Worm (Caenorhabditis elegans) whole organism, L4 larva: ENCODE measurements around the gene ttr-33.

ENCODE experiments used
- D1046.2 ChIP-seq: fragments of 200-800 bp; sonication (Bioruptor generic); IDR thresholded peaks from 2 replicates; pipeline ENCODE4 v1.3.6; 2022; ENCODE audit warnings: missing genetic modification characterization, missing compliant biosample characterization
- F26F4.8 ChIP-seq: fragments of 200-800 bp; sonication (Bioruptor generic); conservative IDR thresholded peaks from 2 replicates; pipeline ENCODE4 v1.3.6; 2022; ENCODE audit warnings: missing genetic modification characterization, missing compliant biosample characterization
- F37D6.2 ChIP-seq: sonication (generic microtip); optimal IDR thresholded peaks from 2 replicates; lab custom pipeline; 2016; ENCODE audit warnings: mild to moderate bottlenecking, missing genetic modification characterization, missing compliant biosample characterization
- F49E8.2 ChIP-seq: sonication (generic microtip); optimal IDR thresholded peaks from 2 replicates; lab custom pipeline; 2016; ENCODE audit warnings: missing compliant biosample characterization, mild to moderate bottlenecking, missing genetic modification characterization, borderline replicate concordance
- Y48G9A.11 ChIP-seq: fragments of 200-800 bp; sonication (Bioruptor generic); IDR thresholded peaks from 2 replicates; pipeline ENCODE4 v1.3.6; 2022; ENCODE audit warnings: missing genetic modification reagents, missing genetic modification characterization, missing compliant biosample characterization
- aha-1 ChIP-seq: fragments of 150-350 bp; peaks from one replicate; lab custom pipeline; 2014; ENCODE audit warnings: missing biosample characterization, missing genetic modification characterization
- ama-1 ChIP-seq: fragments of 150-350 bp; optimal IDR thresholded peaks from 2 replicates; lab custom pipeline; 2014; ENCODE audit warnings: inconsistent platforms, mixed read lengths
- ceh-20 ChIP-seq: fragments of 200-800 bp; sonication (Bioruptor generic); IDR thresholded peaks from 2 replicates; pipeline ENCODE4 v1.3.6; 2022; ENCODE audit warnings: missing genetic modification reagents, missing genetic modification characterization, missing compliant biosample characterization
- ceh-28 ChIP-seq: fragments of 150-350 bp; optimal IDR thresholded peaks from 2 replicates; lab custom pipeline; 2014; ENCODE audit warnings: missing biosample characterization, missing genetic modification reagents, missing genetic modification characterization
- ceh-62 ChIP-seq: sonication (generic microtip); optimal IDR thresholded peaks from 2 replicates; lab custom pipeline; 2017; ENCODE audit warnings: missing biosample characterization, missing genetic modification characterization
- ces-1 ChIP-seq: fragments of 150-350 bp; sonication (generic microtip); optimal IDR thresholded peaks from 4 replicates; lab custom pipeline; 2014; ENCODE audit warnings: missing biosample characterization, missing genetic modification reagents, missing genetic modification characterization
- ctbp-1 ChIP-seq: fragments of 200-800 bp; sonication (Bioruptor generic); IDR thresholded peaks from 2 replicates; pipeline ENCODE4 v1.3.6; 2022; ENCODE audit warnings: missing genetic modification reagents, missing genetic modification characterization, missing compliant biosample characterization
- daf-16 ChIP-seq, 3 experiments: sonication (generic microtip); optimal IDR thresholded peaks; 2 replicates each; lab custom pipeline; 2016 to 2017; ENCODE audit warnings: missing genetic modification characterization in 3 of 3, missing genetic modification reagents in 3 of 3, mild to moderate bottlenecking in 2 of 3, missing compliant biosample characterization in 2 of 3, missing biosample characterization in 1 of 3, moderate library complexity in 1 of 3
- daf-19 ChIP-seq: fragments of 200-800 bp; sonication (Bioruptor generic); conservative IDR thresholded peaks from 2 replicates; pipeline ENCODE4 v1.3.6; 2022; ENCODE audit warnings: missing genetic modification characterization, missing compliant biosample characterization
- dmd-6 ChIP-seq: fragments of 200-800 bp; sonication (Bioruptor generic); IDR thresholded peaks from 2 replicates; pipeline ENCODE4 v1.3.6; 2022; ENCODE audit warnings: missing genetic modification reagents, missing genetic modification characterization, missing compliant biosample characterization
- egl-27 ChIP-seq: sonication (generic microtip); optimal IDR thresholded peaks from 3 replicates; lab custom pipeline; 2017; ENCODE audit warnings: missing biosample characterization, missing genetic modification reagents, missing genetic modification characterization
- fkh-10 ChIP-seq: fragments of 150-350 bp; optimal IDR thresholded peaks from 2 replicates; lab custom pipeline; 2014; ENCODE audit warnings: missing biosample characterization, missing genetic modification reagents, missing genetic modification characterization
- hif-1 ChIP-seq, 2 experiments: sonication (generic microtip); optimal IDR thresholded peaks; 2 replicates each; lab custom pipeline; 2016 to 2017; ENCODE audit warnings: missing compliant biosample characterization in 2 of 2, missing genetic modification characterization in 2 of 2, missing genetic modification reagents in 2 of 2, missing genotype in 2 of 2, mild to moderate bottlenecking in 1 of 2
- hlh-11 ChIP-seq: fragments of 200-800 bp; sonication (Bioruptor generic); optimal IDR thresholded peaks from 2 replicates; lab custom pipeline; 2018; ENCODE audit warnings: mild to moderate bottlenecking, missing genetic modification characterization, missing compliant biosample characterization
- hlh-30 ChIP-seq: sonication (generic microtip); optimal IDR thresholded peaks from 2 replicates; lab custom pipeline; 2017; ENCODE audit warnings: antibody characterized with exemption, mild to moderate bottlenecking, missing genetic modification characterization, missing compliant biosample characterization; ENCODE audit not compliant: insufficient read depth
- hmg-1.1 ChIP-seq: fragments of 200-800 bp; sonication (Bioruptor generic); IDR thresholded peaks from 2 replicates; pipeline ENCODE4 v1.3.6; 2022; ENCODE audit warnings: missing genetic modification reagents, missing genetic modification characterization, missing compliant biosample characterization
- lim-7 ChIP-seq: fragments of 200-800 bp; sonication (Bioruptor generic); IDR thresholded peaks from 2 replicates; pipeline ENCODE4 v1.3.6; 2022; ENCODE audit warnings: missing genetic modification characterization, missing compliant biosample characterization
- lin-38 ChIP-seq: fragments of 200-800 bp; sonication (Bioruptor generic); IDR thresholded peaks from 2 replicates; pipeline ENCODE4 v1.3.6; 2022; ENCODE audit warnings: missing genetic modification reagents, missing genetic modification characterization, missing compliant biosample characterization
- lsy-2 ChIP-seq, 2 experiments: fragments of 150-350 bp in 1 of 2; sonication (generic microtip) in 1 of 2; optimal IDR thresholded peaks; 2 replicates each; lab custom pipeline; 2014 to 2017; ENCODE audit warnings: missing biosample characterization in 2 of 2, missing genetic modification characterization in 2 of 2
- madf-9 ChIP-seq: fragments of 200-800 bp; sonication (Bioruptor generic); conservative IDR thresholded peaks from 2 replicates; pipeline ENCODE4 v1.3.6; 2022; ENCODE audit warnings: missing genetic modification reagents, missing genetic modification characterization, missing compliant biosample characterization
- mdl-1 ChIP-seq, 2 experiments: fragments of 150-350 bp in 1 of 2; sonication (generic microtip) in 1 of 2; optimal IDR thresholded peaks; 2 replicates each; lab custom pipeline; 2014 to 2017; ENCODE audit warnings: missing biosample characterization in 2 of 2, missing genetic modification characterization in 2 of 2
- mep-1 ChIP-seq: fragments of 150-350 bp; sonication (generic microtip); optimal IDR thresholded peaks from 3 replicates; lab custom pipeline; 2014; ENCODE audit warnings: missing biosample characterization, missing genetic modification characterization
- mes-2 ChIP-seq: sonication (generic microtip); optimal IDR thresholded peaks from 2 replicates; lab custom pipeline; 2016; ENCODE audit warnings: missing genotype, mild to moderate bottlenecking, missing genetic modification characterization, missing compliant biosample characterization; ENCODE audit not compliant: poor library complexity, severe bottlenecking
- mxl-3 ChIP-seq: fragments of 200-800 bp; sonication (Bioruptor generic); optimal IDR thresholded peaks from 2 replicates; lab custom pipeline; 2018; ENCODE audit warnings: mild to moderate bottlenecking, missing genetic modification characterization, missing compliant biosample characterization
- nhr-28 ChIP-seq: fragments of 150-350 bp; optimal IDR thresholded peaks from 2 replicates; lab custom pipeline; 2014; ENCODE audit warnings: missing biosample characterization, missing genetic modification characterization
- nhr-41 ChIP-seq: fragments of 200-800 bp; sonication (Bioruptor generic); IDR thresholded peaks from 2 replicates; pipeline ENCODE4 v1.3.6; 2022; ENCODE audit warnings: missing genetic modification reagents, missing genetic modification characterization, missing compliant biosample characterization
- nhr-42 ChIP-seq: fragments of 200-800 bp; sonication (Bioruptor generic); IDR thresholded peaks from 2 replicates; pipeline ENCODE4 v1.3.6; 2022; ENCODE audit warnings: missing genetic modification characterization, missing compliant biosample characterization
- nhr-77 ChIP-seq: fragments of 150-350 bp; optimal IDR thresholded peaks from 2 replicates; lab custom pipeline; 2014; ENCODE audit warnings: missing biosample characterization, missing genetic modification characterization
- php-3 ChIP-seq: fragments of 200-800 bp; sonication (Bioruptor generic); IDR thresholded peaks from 2 replicates; pipeline ENCODE4 v1.3.6; 2022; ENCODE audit warnings: missing genetic modification reagents, missing genetic modification characterization, missing compliant biosample characterization
- saeg-2 ChIP-seq: fragments of 200-800 bp; sonication (Bioruptor generic); IDR thresholded peaks from 2 replicates; pipeline ENCODE4 v1.3.6; 2022; ENCODE audit warnings: missing genetic modification reagents, missing genetic modification characterization, missing compliant biosample characterization
- set-16 ChIP-seq: fragments of 200-800 bp; sonication (Bioruptor generic); IDR thresholded peaks from 2 replicates; pipeline ENCODE4 v1.3.6; 2022; ENCODE audit warnings: missing genetic modification reagents, missing genetic modification characterization, missing compliant biosample characterization
- snpc-1.2 ChIP-seq: fragments of 200-800 bp; sonication (Bioruptor generic); IDR thresholded peaks from 2 replicates; pipeline ENCODE4 v1.3.6; 2022; ENCODE audit warnings: missing genetic modification reagents, missing genetic modification characterization, missing compliant biosample characterization
- spr-3 ChIP-seq: fragments of 200-800 bp; sonication (Bioruptor generic); optimal IDR thresholded peaks from 2 replicates; lab custom pipeline; 2018; ENCODE audit warnings: mild to moderate bottlenecking, missing genetic modification characterization, missing compliant biosample characterization
- unc-62 ChIP-seq, 3 experiments: fragments of 150-350 bp in 1 of 3; sonication (generic microtip); optimal IDR thresholded peaks in 2 of 3; peaks in 1 of 3; 1 replicate in 1 of 3; 2 replicates in 2 of 3; lab custom pipeline; 2014 to 2017; ENCODE audit warnings: missing biosample characterization in 3 of 3, missing genetic modification characterization in 3 of 3, missing genetic modification reagents in 3 of 3, missing genotype in 1 of 3
- vab-7 ChIP-seq: fragments of 200-800 bp; sonication (Bioruptor generic); IDR thresholded peaks from 2 replicates; pipeline ENCODE4 v1.3.6; 2022; ENCODE audit warnings: missing genetic modification reagents, missing genetic modification characterization, missing compliant biosample characterization
- ztf-7 ChIP-seq: fragments of 150-350 bp; optimal IDR thresholded peaks from 2 replicates; lab custom pipeline; 2014; ENCODE audit warnings: missing biosample characterization, missing genetic modification characterization

ttr-33 gene

ce11 chrV:7852078-7852477 lies 14.4 kb upstream of the ttr-33 start:
- TF ChIP-seq dmd-6 (GFP tag; lab: Robert Waterston, UW) = no peak
- TF ChIP-seq F49E8.2 = peak; percentile 9
- no peak for TF ChIP-seq ztf-7
- peak; percentile 84 for TF ChIP-seq aha-1 (tag; lab: Kevin White, UChicago)
- no peak for TF ChIP-seq fkh-10 (GFP tag; lab: Kevin White, UChicago)
- TF ChIP-seq egl-27 (tag; lab: Kevin White, UChicago) = no peak
- no peak for TF ChIP-seq unc-62 (GFP tag; optimal IDR thresholded peaks at IDR 0.05 in 1 of 2; lab: Kevin White, UChicago)
- no peak for TF ChIP-seq unc-62 (tag; optimal IDR thresholded peaks at IDR 0.05; lab: Kevin White, UChicago)
- TF ChIP-seq Y48G9A.11 (GFP tag; lab: Robert Waterston, UW) = no peak
- peak; percentile 36; the same call in 1 of the 2 replicates for TF ChIP-seq lin-38 (GFP tag; lab: Robert Waterston, UW)
- TF ChIP-seq ceh-28 (tag; lab: Kevin White, UChicago) = no peak
- TF ChIP-seq ces-1 (GFP tag; lab: Kevin White, UChicago) = no peak
- no peak for TF ChIP-seq lim-7 (GFP tag; lab: Robert Waterston, UW)
- TF ChIP-seq spr-3 = no peak
- TF ChIP-seq D1046.2 = no peak
- no peak for TF ChIP-seq mdl-1 (tag; optimal IDR thresholded peaks at IDR 0.05; lab: Kevin White, UChicago)
- TF ChIP-seq, all 104 proteins: peak for 3

ce11 chrV:7848251-7848650 lies 10.5 kb upstream of the ttr-33 start:
- TF ChIP-seq madf-9 (GFP tag; lab: Robert Waterston, UW) (0 out of 2 replicates have a peak, but pooled peaks have one; percentile 25), php-3 (GFP tag; lab: Robert Waterston, UW) (peak; percentile 54; the same call in 1 of the 2 replicates), mes-2 (tag; lab: Kevin White, UChicago) (peak; percentile 42), F37D6.2 (tag; lab: Kevin White, UChicago) (no peak), hlh-11 (tag; lab: Kevin White, UChicago) (peak; percentile 86), dmd-6 (GFP tag; lab: Robert Waterston, UW) (peak; percentile 42), lsy-2 (tag; optimal IDR thresholded peaks at IDR 0.05; lab: Kevin White, UChicago) (peak in 1 of 2 experiments; percentile 16), nhr-28 (peak; percentile 43), mxl-3 (GFP tag; lab: Kevin White, UChicago) (peak; percentile 74), mep-1 (peak; percentile 26), hlh-30 (tag; lab: Kevin White, UChicago) (peak; percentile 97), hmg-1.1 (GFP tag; lab: Robert Waterston, UW) (peak; percentile 57), set-16 (peak; percentile 69), nhr-77 (tag; lab: Kevin White, UChicago) (peak; percentile 29), nhr-41 (GFP tag; lab: Robert Waterston, UW) (no peak), spr-3 (no peak), hif-1 (tag; optimal IDR thresholded peaks at IDR 0.05; lab: Kevin White, UChicago) (peak in 1 of 2 experiments; percentile 39), ztf-7 (peak; percentile 30), daf-16 (GFP tag; optimal IDR thresholded peaks at IDR 0.05; lab: Kevin White, UChicago) (no peak), daf-16 (tag; optimal IDR thresholded peaks at IDR 0.05; lab: Kevin White, UChicago) (peak; percentile 32), ceh-62 (no peak), ceh-20 (GFP tag; lab: Robert Waterston, UW) (peak; percentile 42; the same call in 1 of the 2 replicates), nhr-42 (no peak), mdl-1 (tag; optimal IDR thresholded peaks at IDR 0.05; lab: Kevin White, UChicago) (peak in 1 of 2 experiments; percentile 72)
- TF ChIP-seq, all 104 proteins: peak for 18

- no peak for TF ChIP-seq daf-16 (GFP tag; optimal IDR thresholded peaks at IDR 0.05; lab: Kevin White, UChicago)
- TF ChIP-seq daf-16 (tag; optimal IDR thresholded peaks at IDR 0.05; lab: Kevin White, UChicago) = peak; percentile 74
- no peak for TF ChIP-seq vab-7
- no peak for TF ChIP-seq daf-19 (GFP tag; lab: Robert Waterston, UW)
- no peak for TF ChIP-seq ctbp-1 (GFP tag; lab: Robert Waterston, UW)
- no peak for TF ChIP-seq snpc-1.2 (GFP tag; lab: Robert Waterston, UW)
- no peak for TF ChIP-seq ama-1 (lab: Kevin White, UChicago)
- no peak for TF ChIP-seq saeg-2 (GFP tag; lab: Robert Waterston, UW)
- TF ChIP-seq F26F4.8 = no peak
Observed at ce11 chrV:7847687-7848086, 10.0 kb upstream of the ttr-33 start.
